Fruit fly (Drosophila melanogaster) whole organism, embryonic: Measurements from ENCODE around the gene frma.

ENCODE experiments used
- CG10209 ChIP-seq: fragments of 200-800 bp; sonication (Bioruptor generic); optimal IDR thresholded peaks from 3 replicates; lab custom pipeline; 2017; ENCODE audit warnings: missing biosample characterization, mild to moderate bottlenecking, missing genetic modification characterization, missing genetic modification reagents
- CG10321 ChIP-seq: fragments of 200-800 bp; sonication (Bioruptor generic); IDR thresholded peaks from 2 replicates; pipeline ENCODE4 v1.3.6; 2022; ENCODE audit warnings: missing biosample characterization, missing genetic modification characterization
- CG12391 ChIP-seq: fragments of 200-800 bp; sonication (Bioruptor generic); optimal IDR thresholded peaks from 3 replicates; lab custom pipeline; 2018; ENCODE audit warnings: missing biosample characterization, mild to moderate bottlenecking, missing genetic modification characterization, moderate library complexity
- CG12659 ChIP-seq: fragments of 200-800 bp; sonication (Bioruptor generic); optimal IDR thresholded peaks from 3 replicates; lab custom pipeline; 2017; ENCODE audit warnings: mild to moderate bottlenecking, missing biosample characterization, missing genetic modification reagents, missing genetic modification characterization
- CG12769 ChIP-seq: fragments of 200-800 bp; sonication (Bioruptor generic); optimal IDR thresholded peaks from 2 replicates; lab custom pipeline; 2019; ENCODE audit warnings: missing biosample characterization, mild to moderate bottlenecking, missing genetic modification characterization, moderate library complexity
- CG13424 ChIP-seq: fragments of 200-800 bp; sonication (Bioruptor generic); optimal IDR thresholded peaks from 2 replicates; lab custom pipeline; 2019; ENCODE audit warnings: missing biosample characterization, mild to moderate bottlenecking, missing genetic modification characterization, moderate library complexity
- CG1529 ChIP-seq: fragments of 200-800 bp; sonication (Bioruptor generic); optimal IDR thresholded peaks from 3 replicates; lab custom pipeline; 2018; ENCODE audit warnings: missing biosample characterization, missing genetic modification characterization
- CG17186 ChIP-seq: fragments of 200-800 bp; sonication (Bioruptor generic); optimal IDR thresholded peaks from 3 replicates; lab custom pipeline; 2017; ENCODE audit warnings: missing biosample characterization, missing genetic modification reagents, missing genetic modification characterization
- CG17361 ChIP-seq: fragments of 200-800 bp; sonication (Bioruptor generic); IDR thresholded peaks from 3 replicates; pipeline ENCODE4 v1.3.6; 2022; ENCODE audit warnings: missing biosample characterization, missing genetic modification characterization
- CG2129 ChIP-seq: fragments of 200-800 bp; sonication (Bioruptor generic); IDR thresholded peaks from 2 replicates; pipeline ENCODE4 v1.3.6; 2022; ENCODE audit warnings: missing biosample characterization, missing genetic modification characterization; ENCODE audit not compliant: partially characterized antibody
- CG31224 ChIP-seq: fragments of 200-800 bp; sonication (Bioruptor generic); IDR thresholded peaks from 2 replicates; pipeline ENCODE4 v1.3.6; 2022; ENCODE audit warnings: missing biosample characterization, missing genetic modification characterization
- CG3281 ChIP-seq: fragments of 200-800 bp; sonication (Bioruptor generic); optimal IDR thresholded peaks from 3 replicates; lab custom pipeline; 2017; ENCODE audit warnings: missing biosample characterization, mild to moderate bottlenecking, missing genetic modification characterization
- CG33213 ChIP-seq: fragments of 200-800 bp; sonication (Bioruptor generic); optimal IDR thresholded peaks from 3 replicates; lab custom pipeline; 2016; ENCODE audit warnings: missing biosample characterization, missing genetic modification characterization
- CG33557 ChIP-seq: fragments of 200-800 bp; sonication (Bioruptor generic); optimal IDR thresholded peaks from 2 replicates; lab custom pipeline; 2019; ENCODE audit warnings: missing biosample characterization, mild to moderate bottlenecking, missing genetic modification characterization, moderate library complexity
- CG4730 ChIP-seq: fragments of 200-800 bp; sonication (Bioruptor generic); IDR thresholded peaks from 2 replicates; pipeline ENCODE4 v1.3.6; 2022; ENCODE audit warnings: missing biosample characterization, missing genetic modification characterization
- CG7987 ChIP-seq: fragments of 200-800 bp; sonication (Bioruptor generic); optimal IDR thresholded peaks from 2 replicates; lab custom pipeline; 2018; ENCODE audit warnings: missing biosample characterization, mild to moderate bottlenecking, missing genetic modification characterization, moderate library complexity
- CG9932 ChIP-seq: fragments of 200-800 bp; sonication (Bioruptor generic); IDR thresholded peaks from 2 replicates; pipeline ENCODE4 v1.3.6; 2022; ENCODE audit warnings: missing biosample characterization, missing genetic modification characterization
- GATAe ChIP-seq: fragments of 200-800 bp; sonication (Bioruptor generic); conservative IDR thresholded peaks from 2 replicates; pipeline ENCODE4 v1.3.6; 2022; ENCODE audit warnings: missing biosample characterization, missing genetic modification characterization
- H15 ChIP-seq: fragments of 200-800 bp; sonication (Bioruptor generic); IDR thresholded peaks from 3 replicates; pipeline ENCODE4 v1.3.6; 2022; ENCODE audit warnings: missing biosample characterization, missing genetic modification characterization
- Hmx ChIP-seq: fragments of 200-800 bp; sonication (Bioruptor generic); optimal IDR thresholded peaks from 2 replicates; lab custom pipeline; 2016; ENCODE audit warnings: missing biosample characterization, missing genetic modification characterization
- Hsf ChIP-seq: fragments of 200-800 bp; sonication (Bioruptor generic); optimal IDR thresholded peaks from 3 replicates; lab custom pipeline; 2016; ENCODE audit warnings: missing biosample characterization, missing genetic modification characterization
- Lim3 ChIP-seq: fragments of 200-800 bp; sonication (Bioruptor generic); IDR thresholded peaks from 2 replicates; pipeline ENCODE4 v1.3.6; 2022; ENCODE audit warnings: missing biosample characterization, missing genetic modification characterization
- MESR4 ChIP-seq: fragments of 200-800 bp; sonication (Bioruptor generic); optimal IDR thresholded peaks from 2 replicates; lab custom pipeline; 2018; ENCODE audit warnings: missing biosample characterization, mild to moderate bottlenecking, missing genetic modification characterization, moderate library complexity
- Mes4 ChIP-seq: fragments of 200-800 bp; sonication (Bioruptor generic); optimal IDR thresholded peaks from 2 replicates; lab custom pipeline; 2016; ENCODE audit warnings: missing biosample characterization, missing genetic modification characterization
- Nf-YB ChIP-seq: fragments of 200-800 bp; sonication (Bioruptor generic); optimal IDR thresholded peaks from 3 replicates; lab custom pipeline; 2019; ENCODE audit warnings: missing biosample characterization, mild to moderate bottlenecking, missing genetic modification characterization, moderate library complexity
- PHDP ChIP-seq: fragments of 200-800 bp; sonication (Bioruptor generic); optimal IDR thresholded peaks from 3 replicates; lab custom pipeline; 2018; ENCODE audit warnings: missing biosample characterization, mild to moderate bottlenecking, missing genetic modification characterization, moderate library complexity
- Taf1 ChIP-seq: fragments of 200-800 bp; sonication (Bioruptor generic); IDR thresholded peaks from 2 replicates; pipeline ENCODE4 v1.3.6; 2022; ENCODE audit warnings: missing biosample characterization, missing genetic modification characterization
- YL-1 ChIP-seq: fragments of 200-800 bp; sonication (Bioruptor generic); optimal IDR thresholded peaks from 3 replicates; lab custom pipeline; 2017; ENCODE audit warnings: missing biosample characterization, mild to moderate bottlenecking, missing genetic modification characterization
- bbx ChIP-seq: fragments of 200-800 bp; sonication (Bioruptor generic); IDR thresholded peaks from 2 replicates; pipeline ENCODE4 v1.3.6; 2022; ENCODE audit warnings: missing biosample characterization, missing genetic modification characterization; ENCODE audit not compliant: partially characterized antibody
- cas ChIP-seq: fragments of 200-800 bp; sonication (Bioruptor generic); IDR thresholded peaks from 2 replicates; pipeline ENCODE4 v1.3.6; 2022; ENCODE audit warnings: missing biosample characterization, missing genetic modification characterization
- chinmo ChIP-seq: fragments of 200-800 bp; sonication (Bioruptor generic); IDR thresholded peaks from 4 replicates; pipeline ENCODE4 v1.3.6; 2022; ENCODE audit warnings: missing biosample characterization, missing genetic modification characterization; ENCODE audit not compliant: partially characterized antibody
- crp ChIP-seq, 2 experiments: fragments of 200-800 bp; sonication (Bioruptor generic); optimal IDR thresholded peaks; 2 replicates in 1 of 2; 3 replicates in 1 of 2; lab custom pipeline; 2017; ENCODE audit warnings: missing biosample characterization in 2 of 2, missing genetic modification characterization in 2 of 2, mild to moderate bottlenecking in 1 of 2, moderate library complexity in 1 of 2
- fru ChIP-seq: fragments of >200 bp; optimal IDR thresholded peaks from 2 replicates; lab custom pipeline; 2017
- maf-S ChIP-seq: fragments of 200-800 bp; sonication (Bioruptor generic); optimal IDR thresholded peaks from 2 replicates; lab custom pipeline; 2016; ENCODE audit warnings: missing biosample characterization, missing genetic modification characterization
- mirr ChIP-seq: fragments of 200-800 bp; sonication (Bioruptor generic); optimal IDR thresholded peaks from 3 replicates; lab custom pipeline; 2018; ENCODE audit warnings: missing biosample characterization, mild to moderate bottlenecking, missing genetic modification characterization
- nmo ChIP-seq: fragments of 200-800 bp; sonication (Bioruptor generic); optimal IDR thresholded peaks from 2 replicates; lab custom pipeline; 2018; ENCODE audit warnings: missing biosample characterization, mild to moderate bottlenecking, missing genetic modification characterization, moderate library complexity
- oc ChIP-seq: fragments of 200-800 bp; sonication (Bioruptor generic); optimal IDR thresholded peaks from 2 replicates; lab custom pipeline; 2018; ENCODE audit warnings: missing biosample characterization, mild to moderate bottlenecking, missing genetic modification characterization, moderate library complexity
- pho ChIP-seq: fragments of 200-800 bp; sonication (Bioruptor generic); optimal IDR thresholded peaks from 2 replicates; lab custom pipeline; 2016; ENCODE audit warnings: missing biosample characterization, missing genetic modification characterization
- pita ChIP-seq: fragments of 200-800 bp; sonication (Bioruptor generic); optimal IDR thresholded peaks from 2 replicates; lab custom pipeline; 2017; ENCODE audit warnings: missing biosample characterization, mild to moderate bottlenecking, missing genetic modification characterization
- pnt ChIP-seq: fragments of 200-800 bp; sonication (Bioruptor generic); optimal IDR thresholded peaks from 3 replicates; lab custom pipeline; 2016; ENCODE audit warnings: missing biosample characterization, missing genetic modification characterization
- psq ChIP-seq: fragments of 200-800 bp; sonication (Bioruptor generic); optimal IDR thresholded peaks from 2 replicates; lab custom pipeline; 2017; ENCODE audit warnings: missing biosample characterization, missing genetic modification characterization
- salm ChIP-seq: fragments of 200-800 bp; sonication (Bioruptor generic); optimal IDR thresholded peaks from 2 replicates; lab custom pipeline; 2018; ENCODE audit warnings: missing biosample characterization, mild to moderate bottlenecking, missing genetic modification characterization
- slbo ChIP-seq: fragments of 200-800 bp; sonication (Bioruptor generic); IDR thresholded peaks from 2 replicates; pipeline ENCODE4 v1.3.6; 2022; ENCODE audit warnings: missing biosample characterization, missing genetic modification characterization
- sna ChIP-seq: fragments of 200-800 bp; sonication (Bioruptor generic); IDR thresholded peaks from 2 replicates; pipeline ENCODE4 v1.3.6; 2022; ENCODE audit warnings: missing biosample characterization, missing genetic modification characterization; ENCODE audit not compliant: partially characterized antibody
- sob ChIP-seq: fragments of 200-800 bp; sonication (Bioruptor generic); IDR thresholded peaks from 2 replicates; pipeline ENCODE4 v1.3.6; 2022; ENCODE audit warnings: missing biosample characterization, missing genetic modification characterization
- tup ChIP-seq: fragments of 200-800 bp; sonication (Bioruptor generic); optimal IDR thresholded peaks from 2 replicates; lab custom pipeline; 2016; ENCODE audit warnings: missing biosample characterization, mild to moderate bottlenecking, missing genetic modification characterization, moderate library complexity
- unpg ChIP-seq: fragments of 200-800 bp; sonication (Bioruptor generic); optimal IDR thresholded peaks from 3 replicates; lab custom pipeline; 2018; ENCODE audit warnings: missing biosample characterization, mild to moderate bottlenecking, missing genetic modification characterization, moderate library complexity
- vvl ChIP-seq: fragments of 200-800 bp; sonication (Bioruptor generic); IDR thresholded peaks from 2 replicates; pipeline ENCODE4 v1.3.6; 2022; ENCODE audit warnings: missing biosample characterization, missing genetic modification characterization
- wdn ChIP-seq: fragments of 200-800 bp; sonication (Bioruptor generic); IDR thresholded peaks from 2 replicates; pipeline ENCODE4 v1.3.6; 2022; ENCODE audit warnings: missing biosample characterization, missing genetic modification characterization

The frma gene

DNA sequence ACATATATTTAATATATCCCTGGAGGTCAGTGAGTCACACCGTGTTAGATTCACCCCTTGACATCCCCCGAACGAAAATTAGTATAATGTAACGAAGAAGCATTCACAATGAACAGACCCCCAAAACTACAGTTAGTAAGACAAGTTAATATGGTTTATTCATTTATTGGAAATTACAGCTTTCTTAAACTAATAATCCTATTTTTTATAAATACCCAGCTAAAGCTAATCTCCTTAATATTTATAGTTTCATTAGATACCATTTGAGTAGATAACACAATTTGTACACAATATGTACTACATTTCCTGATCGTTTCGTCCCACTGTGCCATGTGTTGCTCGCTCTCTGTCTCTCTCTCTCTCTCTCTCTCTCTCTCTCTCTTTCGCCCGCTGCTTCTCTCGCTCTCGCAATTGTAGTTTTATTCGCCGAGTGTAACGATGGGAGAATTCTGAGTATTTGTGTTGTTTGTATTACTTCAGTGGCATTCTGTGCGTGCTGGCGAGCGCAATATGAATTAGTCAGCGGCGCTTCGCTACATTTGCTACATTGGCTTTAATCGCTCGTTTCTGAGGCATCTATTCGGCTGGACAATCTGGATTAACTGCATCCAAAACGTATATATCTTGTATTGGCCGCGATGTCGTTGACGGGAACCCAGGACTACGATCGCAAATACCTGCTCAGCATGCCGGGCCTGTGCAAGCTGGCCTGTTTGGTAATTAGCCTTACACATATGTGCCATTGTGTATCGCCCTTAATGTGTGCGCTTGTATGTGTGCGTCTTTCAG is 21.1 kb upstream of the frma start (continued):
- TF ChIP-seq tup (GFP tag; lab: Kevin White, UChicago): no peak
- TF ChIP-seq wdn (GFP tag; lab: Robert Waterston, UW): no peak
- peak; percentile 4 for TF ChIP-seq pho (GFP tag; lab: Kevin White, UChicago)
- peak; percentile 69; the same call in 1 of the 2 replicates for TF ChIP-seq vvl (GFP tag; lab: Robert Waterston, UW)
- no peak for TF ChIP-seq pita
- no peak for TF ChIP-seq cas (GFP tag; lab: Robert Waterston, UW)
- peak; percentile 51 for TF ChIP-seq unpg (GFP tag; lab: Kevin White, UChicago)
- TF ChIP-seq Nf-YB (GFP tag; lab: Kevin White, UChicago): peak; percentile 23
- peak; percentile 25; the same call in 1 of the 2 replicates for TF ChIP-seq CG9932 (GFP tag; lab: Robert Waterston, UW)
- no peak for TF ChIP-seq GATAe
- no peak for TF ChIP-seq CG10321 (GFP tag; lab: Robert Waterston, UW)
- TF ChIP-seq CG13424: peak; percentile 52
- TF ChIP-seq nmo (GFP tag; lab: Kevin White, UChicago): peak; percentile 11
- TF ChIP-seq CG3281 (GFP tag; lab: Kevin White, UChicago): peak; percentile 42
- peak; percentile 30 for TF ChIP-seq CG12769 (tag; lab: Kevin White, UChicago)
- no peak for TF ChIP-seq oc (tag; lab: Kevin White, UChicago)
- TF ChIP-seq Hsf (GFP tag; lab: Kevin White, UChicago): peak; percentile 31
- TF ChIP-seq Taf1 (GFP tag; lab: Robert Waterston, UW): no peak
- TF ChIP-seq CG17186 (GFP tag; lab: Kevin White, UChicago): no peak
- no peak for TF ChIP-seq crp (GFP tag; optimal IDR thresholded peaks at IDR 0.05; lab: Kevin White, UChicago)
- peak; percentile 72 for TF ChIP-seq CG17361
- TF ChIP-seq CG31224 (GFP tag; lab: Robert Waterston, UW): no peak
- no peak for TF ChIP-seq Mes4
- peak; percentile 27 for TF ChIP-seq CG1529
- peak; percentile 77; the same call in 2 of the 4 replicates for TF ChIP-seq chinmo (GFP tag; lab: Robert Waterston, UW)
- TF ChIP-seq CG4730 (GFP tag; lab: Robert Waterston, UW): no peak
- peak; percentile 57 for TF ChIP-seq salm (tag; lab: Kevin White, UChicago)
- TF ChIP-seq CG12659: peak; percentile 51
- TF ChIP-seq CG33213 (GFP tag; lab: Kevin White, UChicago): no peak
- TF ChIP-seq CG7987: peak; percentile 23
- TF ChIP-seq bbx (GFP tag; lab: Robert Waterston, UW): no peak
- peak; percentile 4 for TF ChIP-seq CG33557
- TF ChIP-seq YL-1 (GFP tag; lab: Kevin White, UChicago): no peak
- peak; percentile 32 for TF ChIP-seq CG12391 (tag; lab: Kevin White, UChicago)
- TF ChIP-seq slbo (GFP tag; lab: Robert Waterston, UW): no peak
- TF ChIP-seq pnt (GFP tag; lab: Kevin White, UChicago): no peak
- peak; percentile 59 for TF ChIP-seq PHDP
- no peak for TF ChIP-seq fru (lab: Kevin White, UChicago)
- no peak for TF ChIP-seq sna (GFP tag; lab: Robert Waterston, UW)
- no peak for TF ChIP-seq H15 (GFP tag; lab: Robert Waterston, UW)
- TF ChIP-seq maf-S: no peak
- peak; percentile 4 for TF ChIP-seq mirr (GFP tag; lab: Kevin White, UChicago)
- TF ChIP-seq Hmx (GFP tag; lab: Kevin White, UChicago): no peak
- no peak for TF ChIP-seq MESR4 (GFP tag; lab: Kevin White, UChicago)
- peak; percentile 39; the same call in 1 of the 2 replicates for TF ChIP-seq sob (GFP tag; lab: Robert Waterston, UW)
- no peak for TF ChIP-seq CG2129 (GFP tag; lab: Robert Waterston, UW)
- peak; percentile 24 for TF ChIP-seq CG10209
- no peak for TF ChIP-seq psq
- TF ChIP-seq Lim3 (GFP tag; lab: Robert Waterston, UW): no peak
